Worm (Caenorhabditis elegans) whole organism, young adult: ENCODE data around the gene snt-5.

Experiments used
- B0261.1 ChIP-seq: sonication (generic microtip); optimal IDR thresholded peaks from 2 replicates; lab custom pipeline; 2016; ENCODE audit warnings: mild to moderate bottlenecking, missing genetic modification characterization, moderate library complexity, missing compliant biosample characterization
- B0336.3 ChIP-seq: fragments of 200-800 bp; sonication (Bioruptor generic); IDR thresholded peaks from 2 replicates; pipeline ENCODE4 v1.3.6; 2022; ENCODE audit warnings: missing genetic modification characterization, missing compliant biosample characterization
- C17E4.6 ChIP-seq: fragments of 200-800 bp; sonication (Bioruptor generic); IDR thresholded peaks from 2 replicates; pipeline ENCODE4 v1.3.6; 2022; ENCODE audit warnings: missing genetic modification reagents, missing genetic modification characterization, missing compliant biosample characterization
- F23B12.7 ChIP-seq: sonication (generic microtip); optimal IDR thresholded peaks from 2 replicates; lab custom pipeline; 2017; ENCODE audit warnings: missing genetic modification characterization, mild to moderate bottlenecking, missing compliant biosample characterization, antibody characterized with exemption, moderate library complexity; ENCODE audit not compliant: insufficient read depth
- F39B2.1 ChIP-seq: fragments of 200-800 bp; sonication (Bioruptor generic); IDR thresholded peaks from 2 replicates; pipeline ENCODE4 v1.3.6; 2022; ENCODE audit warnings: missing genetic modification reagents, missing genetic modification characterization, missing compliant biosample characterization
- F49E8.2 ChIP-seq: sonication (generic microtip); optimal IDR thresholded peaks from 3 replicates; lab custom pipeline; 2017; ENCODE audit warnings: missing genetic modification characterization, mild to moderate bottlenecking, missing compliant biosample characterization, antibody characterized with exemption, moderate library complexity; ENCODE audit not compliant: insufficient read depth
- F57A8.1 ChIP-seq: fragments of 200-800 bp; sonication (Bioruptor generic); optimal IDR thresholded peaks from 2 replicates; lab custom pipeline; 2018; ENCODE audit warnings: mild to moderate bottlenecking, missing genetic modification characterization, moderate library complexity, missing compliant biosample characterization
- K12H6.12 ChIP-seq: fragments of 200-800 bp; sonication (Bioruptor generic); optimal IDR thresholded peaks from 2 replicates; lab custom pipeline; 2018; ENCODE audit warnings: mild to moderate bottlenecking, missing genetic modification characterization, missing compliant biosample characterization
- Y53F4B.3 ChIP-seq: fragments of 200-800 bp; sonication (Bioruptor generic); IDR thresholded peaks from 2 replicates; pipeline ENCODE4 v1.3.6; 2022; ENCODE audit warnings: missing genetic modification reagents, missing genetic modification characterization, missing compliant biosample characterization
- ZK185.1 ChIP-seq: sonication (generic microtip); optimal IDR thresholded peaks from 2 replicates; lab custom pipeline; 2016; ENCODE audit warnings: mild to moderate bottlenecking, missing genetic modification characterization, missing compliant biosample characterization; ENCODE audit not compliant: poor library complexity, severe bottlenecking
- akir-1 ChIP-seq: fragments of 200-800 bp; sonication (Bioruptor generic); optimal IDR thresholded peaks from 2 replicates; lab custom pipeline; 2018; ENCODE audit warnings: mild to moderate bottlenecking, missing genetic modification characterization, moderate library complexity, missing compliant biosample characterization
- atf-7 ChIP-seq: sonication (generic microtip); optimal IDR thresholded peaks from 2 replicates; lab custom pipeline; 2017; ENCODE audit warnings: mild to moderate bottlenecking, missing genetic modification characterization, missing compliant biosample characterization
- athp-1 ChIP-seq: sonication (generic microtip); optimal IDR thresholded peaks from 2 replicates; lab custom pipeline; 2017; ENCODE audit warnings: mild to moderate bottlenecking, missing genetic modification characterization, missing compliant biosample characterization
- dpff-1 ChIP-seq: sonication (generic microtip); optimal IDR thresholded peaks from 2 replicates; lab custom pipeline; 2017; ENCODE audit warnings: mild to moderate bottlenecking, missing genetic modification characterization, missing compliant biosample characterization
- egl-18 ChIP-seq: fragments of 200-800 bp; sonication (Bioruptor generic); IDR thresholded peaks from 2 replicates; pipeline ENCODE4 v1.3.6; 2022; ENCODE audit warnings: missing genetic modification reagents, missing genetic modification characterization, missing compliant biosample characterization
- egl-44 ChIP-seq: fragments of 200-800 bp; sonication (Bioruptor generic); IDR thresholded peaks from 2 replicates; pipeline ENCODE4 v1.3.6; 2022; ENCODE audit warnings: missing genetic modification reagents, missing genetic modification characterization, missing compliant biosample characterization
- egrh-3 ChIP-seq: fragments of 200-800 bp; sonication (Bioruptor generic); IDR thresholded peaks from 2 replicates; pipeline ENCODE4 v1.3.6; 2022; ENCODE audit warnings: missing genetic modification reagents, missing genetic modification characterization, missing compliant biosample characterization
- ekl-4 ChIP-seq: fragments of 200-800 bp; sonication (Bioruptor generic); IDR thresholded peaks from 2 replicates; pipeline ENCODE4 v1.3.6; 2022; ENCODE audit warnings: missing genetic modification reagents, missing genetic modification characterization, missing compliant biosample characterization
- ets-4 ChIP-seq: fragments of 200-800 bp; sonication (Bioruptor generic); optimal IDR thresholded peaks from 2 replicates; lab custom pipeline; 2018; ENCODE audit warnings: mild to moderate bottlenecking, missing genetic modification characterization, missing compliant biosample characterization
- him-1 ChIP-seq: sonication (generic microtip); optimal IDR thresholded peaks from 2 replicates; lab custom pipeline; 2016; ENCODE audit warnings: missing genotype, missing genetic modification reagents, missing genetic modification characterization, missing compliant biosample characterization
- hlh-12 ChIP-seq: sonication (generic microtip); optimal IDR thresholded peaks from 2 replicates; lab custom pipeline; 2016; ENCODE audit warnings: missing genetic modification characterization, missing compliant biosample characterization
- hmg-20 ChIP-seq: fragments of 200-800 bp; sonication (Bioruptor generic); IDR thresholded peaks from 2 replicates; pipeline ENCODE4 v1.3.6; 2022; ENCODE audit warnings: missing genetic modification reagents, missing genetic modification characterization, missing compliant biosample characterization
- hsf-1 ChIP-seq: fragments of 200-800 bp; sonication (Bioruptor generic); IDR thresholded peaks from 2 replicates; pipeline ENCODE4 v1.3.6; 2022; ENCODE audit warnings: missing genetic modification reagents, missing genetic modification characterization, missing compliant biosample characterization
- lin-54 ChIP-seq: fragments of 200-800 bp; sonication (Bioruptor generic); optimal IDR thresholded peaks from 2 replicates; lab custom pipeline; 2018; ENCODE audit warnings: mild to moderate bottlenecking, missing genetic modification characterization, missing compliant biosample characterization
- lir-1 ChIP-seq: fragments of 200-800 bp; sonication (Bioruptor generic); conservative IDR thresholded peaks from 2 replicates; pipeline ENCODE4 v1.3.6; 2022; ENCODE audit warnings: missing genetic modification reagents, missing genetic modification characterization, missing compliant biosample characterization
- madf-3 ChIP-seq: fragments of 200-800 bp; sonication (Bioruptor generic); IDR thresholded peaks from 2 replicates; pipeline ENCODE4 v1.3.6; 2022; ENCODE audit warnings: missing genetic modification reagents, missing genetic modification characterization, missing compliant biosample characterization
- mes-4 ChIP-seq: sonication (generic microtip); optimal IDR thresholded peaks from 2 replicates; lab custom pipeline; 2016; ENCODE audit warnings: missing genotype, missing genetic modification characterization, missing compliant biosample characterization
- nfyb-1 ChIP-seq: fragments of 200-800 bp; sonication (Bioruptor generic); IDR thresholded peaks from 2 replicates; pipeline ENCODE4 v1.3.6; 2022; ENCODE audit warnings: missing genetic modification reagents, missing genetic modification characterization, missing compliant biosample characterization
- nhr-179 ChIP-seq: sonication (generic microtip); optimal IDR thresholded peaks from 2 replicates; lab custom pipeline; 2016; ENCODE audit warnings: mild to moderate bottlenecking, missing genetic modification characterization, missing compliant biosample characterization
- nhr-80 ChIP-seq: sonication (generic microtip); optimal IDR thresholded peaks from 2 replicates; lab custom pipeline; 2016; ENCODE audit warnings: missing genetic modification characterization, missing compliant biosample characterization
- nhr-90 ChIP-seq: sonication (generic microtip); optimal IDR thresholded peaks from 2 replicates; lab custom pipeline; 2016; ENCODE audit warnings: missing genotype, mild to moderate bottlenecking, missing genetic modification characterization, missing compliant biosample characterization
- pha-4 ChIP-seq: fragments of 150-350 bp; sonication (generic microtip); optimal IDR thresholded peaks from 2 replicates; lab custom pipeline; 2014; ENCODE audit warnings: missing biosample characterization, missing genetic modification reagents, missing genetic modification characterization
- rcor-1 ChIP-seq: fragments of 200-800 bp; sonication (Bioruptor generic); IDR thresholded peaks from 2 replicates; pipeline ENCODE4 v1.3.6; 2022; ENCODE audit warnings: missing genetic modification reagents, missing genetic modification characterization, missing compliant biosample characterization
- snpc-1.3 ChIP-seq: sonication (generic microtip); optimal IDR thresholded peaks from 2 replicates; lab custom pipeline; 2017; ENCODE audit warnings: missing genetic modification characterization, mild to moderate bottlenecking, missing compliant biosample characterization, antibody characterized with exemption, moderate library complexity, missing genotype, missing genetic modification reagents; ENCODE audit not compliant: insufficient read depth
- unc-130 ChIP-seq: sonication (generic microtip); optimal IDR thresholded peaks from 2 replicates; lab custom pipeline; 2016; ENCODE audit warnings: missing genetic modification reagents, missing genetic modification characterization, missing compliant biosample characterization
- unc-62 ChIP-seq: fragments of 150-350 bp; optimal IDR thresholded peaks from 2 replicates; lab custom pipeline; 2014; ENCODE audit warnings: missing biosample characterization, missing genetic modification reagents, missing genetic modification characterization
- xnd-1 ChIP-seq: sonication (generic microtip); optimal IDR thresholded peaks from 2 replicates; lab custom pipeline; 2016; ENCODE audit warnings: missing genotype, missing genetic modification reagents, missing genetic modification characterization, missing compliant biosample characterization
- zim-3 ChIP-seq: sonication (generic microtip); optimal IDR thresholded peaks from 2 replicates; lab custom pipeline; 2017; ENCODE audit warnings: mild to moderate bottlenecking, missing genetic modification characterization, moderate library complexity, missing compliant biosample characterization
- ztf-18 ChIP-seq: sonication (generic microtip); optimal IDR thresholded peaks from 2 replicates; lab custom pipeline; 2016; ENCODE audit warnings: missing genotype, mild to moderate bottlenecking, missing genetic modification characterization, missing compliant biosample characterization
- ztf-22 ChIP-seq: fragments of 200-800 bp; sonication (Bioruptor generic); optimal IDR thresholded peaks from 2 replicates; lab custom pipeline; 2018; ENCODE audit warnings: mild to moderate bottlenecking, missing genetic modification characterization, moderate library complexity, missing compliant biosample characterization
- ztf-25 ChIP-seq: fragments of 200-800 bp; sonication (Bioruptor generic); IDR thresholded peaks from 2 replicates; pipeline ENCODE4 v1.3.6; 2022; ENCODE audit warnings: missing genetic modification reagents, missing genetic modification characterization, missing compliant biosample characterization
- ztf-26 ChIP-seq: sonication (generic microtip); optimal IDR thresholded peaks from 2 replicates; lab custom pipeline; 2017; ENCODE audit warnings: missing genetic modification characterization, missing compliant biosample characterization
- ztf-6 ChIP-seq: fragments of 200-800 bp; sonication (Bioruptor generic); IDR thresholded peaks from 2 replicates; pipeline ENCODE4 v1.3.6; 2022; ENCODE audit warnings: missing genetic modification reagents, missing genetic modification characterization, missing compliant biosample characterization

snt-5 gene

DNA sequence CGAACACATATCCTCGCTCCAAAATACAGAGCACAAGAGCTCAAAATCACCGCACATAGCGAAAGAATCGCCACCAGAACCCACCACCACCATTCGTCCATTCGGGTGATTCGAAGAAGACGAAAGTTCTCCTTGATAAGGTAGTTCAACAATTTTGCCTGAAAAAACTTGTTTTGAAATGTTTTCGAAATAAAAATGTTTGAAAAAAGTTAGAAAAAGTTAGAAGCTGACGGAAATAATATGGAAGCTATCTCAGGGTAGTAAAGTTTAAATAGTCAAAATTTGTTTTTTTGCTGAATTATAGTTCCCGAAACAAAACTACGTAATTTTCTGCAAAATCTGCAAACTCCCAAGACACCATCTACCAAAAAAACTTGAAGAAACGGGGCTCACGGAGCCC is at the start of gene snt-5:
Gene snt-5 (minus strand): TSS at position 101 of the 400 bp plus-strand sequence.
- TF ChIP-seq nhr-80 (no peak), Y53F4B.3 (no peak), athp-1 (tag; lab: Kevin White, UChicago) (no peak), F49E8.2 (tag; lab: Kevin White, UChicago) (no peak), unc-130 (no peak), C17E4.6 (GFP tag; lab: Robert Waterston, UW) (no peak), hlh-12 (tag; lab: Kevin White, UChicago) (no peak), unc-62 (GFP tag; lab: Kevin White, UChicago) (no peak), ekl-4 (GFP tag; lab: Robert Waterston, UW) (no peak), F23B12.7 (tag; lab: Kevin White, UChicago) (no peak), egrh-3 (GFP tag; lab: Robert Waterston, UW) (no peak), ztf-6 (GFP tag; lab: Robert Waterston, UW) (no peak), him-1 (tag; lab: Kevin White, UChicago) (no peak), nfyb-1 (GFP tag; lab: Robert Waterston, UW) (no peak), madf-3 (GFP tag; lab: Robert Waterston, UW) (no peak), nhr-179 (tag; lab: Kevin White, UChicago) (no peak)

DNA sequence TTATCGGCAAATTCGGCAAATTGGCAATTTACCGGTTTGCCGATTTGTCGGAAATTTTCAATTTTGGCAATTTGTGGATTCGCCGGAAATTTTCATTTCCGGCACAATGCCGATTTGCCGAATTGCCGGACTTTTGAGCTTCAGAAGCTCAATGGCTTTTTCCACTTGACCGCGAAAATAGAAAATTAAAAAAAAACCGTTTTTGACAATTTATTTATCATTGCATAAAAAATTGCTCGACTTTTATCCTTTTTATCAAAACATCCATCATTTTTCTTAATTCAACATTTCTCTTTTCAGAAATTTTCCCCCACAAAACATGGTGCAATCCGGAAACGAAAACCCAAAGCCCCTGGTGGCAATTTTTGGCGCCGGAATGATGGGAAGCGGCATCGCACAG is 48.7 kb upstream of the snt-5 start, which contains the start of gene hacd-1:
Gene hacd-1 (plus strand): TSS at position 301 of the 400 bp plus-strand sequence.
- no peak for TF ChIP-seq rcor-1 (GFP tag; lab: Robert Waterston, UW)
- no peak for TF ChIP-seq mes-4 (tag; lab: Kevin White, UChicago)
- TF ChIP-seq dpff-1 (tag; lab: Kevin White, UChicago) = no peak
- no peak for TF ChIP-seq zim-3
- no peak for TF ChIP-seq F39B2.1 (GFP tag; lab: Robert Waterston, UW)
- TF ChIP-seq pha-4 (tag; lab: Kevin White, UChicago) = no peak
- TF ChIP-seq K12H6.12 = no peak
- no peak for TF ChIP-seq ztf-25 (GFP tag; lab: Robert Waterston, UW)
- TF ChIP-seq hmg-20 (GFP tag; lab: Robert Waterston, UW) = no peak
- TF ChIP-seq, all 124 proteins: peak for 0

DNA sequence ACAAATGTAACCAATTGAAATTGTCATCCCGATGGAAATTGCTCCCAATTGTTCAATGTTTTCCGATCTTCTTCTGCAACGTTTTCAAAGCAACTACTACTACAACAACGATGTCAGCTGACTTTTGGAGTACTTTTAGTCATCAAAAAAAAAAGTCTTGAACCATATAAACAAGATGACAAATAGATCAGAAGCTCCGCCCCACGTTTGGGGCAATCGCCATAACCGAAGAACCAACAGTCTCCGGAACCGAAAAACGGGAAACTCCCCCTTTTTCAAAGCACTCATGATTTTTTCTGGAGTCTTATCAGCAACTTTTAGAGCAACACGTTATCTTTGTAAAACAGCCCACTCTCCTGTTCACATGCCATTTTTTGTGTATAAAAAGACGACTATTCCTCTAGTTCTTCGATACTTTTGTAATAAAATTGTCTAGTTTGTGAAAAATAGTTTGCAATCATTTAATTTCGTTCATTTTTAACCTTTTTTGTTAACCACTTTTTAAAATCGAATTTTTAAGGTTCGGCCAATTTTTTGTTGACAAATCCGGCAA is 48.1 kb upstream of the snt-5 start:
- TF ChIP-seq nfyb-1 (GFP tag; lab: Robert Waterston, UW) (no peak), lir-1 (GFP tag; lab: Robert Waterston, UW) (no peak), B0261.1 (tag; lab: Kevin White, UChicago) (no peak), B0336.3 (GFP tag; lab: Robert Waterston, UW) (0 out of 2 replicates have a peak, but pooled peaks have one; percentile 16), F57A8.1 (GFP tag; lab: Kevin White, UChicago) (no peak), nhr-80 (peak; percentile 79)

DNA sequence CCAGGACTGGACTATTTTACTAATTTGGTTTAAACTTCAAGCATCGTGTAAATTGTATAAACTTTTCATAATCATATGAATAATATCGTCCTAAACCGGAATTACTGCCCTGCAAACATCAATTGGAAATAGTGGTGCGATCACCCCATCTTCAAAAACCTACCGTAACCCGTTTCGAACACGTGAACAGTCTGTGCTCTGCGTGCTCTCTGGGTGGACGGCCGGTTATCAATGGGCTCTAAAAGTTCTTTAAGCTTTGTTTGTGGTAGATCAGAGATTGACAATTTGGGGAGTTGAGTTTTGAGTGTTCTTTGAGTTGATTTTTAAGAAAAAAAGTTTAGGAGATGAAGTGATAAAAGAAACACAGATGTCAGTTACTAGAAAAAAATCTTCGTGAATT is 45.3 kb upstream of the snt-5 start:
- TF ChIP-seq lin-54 (GFP tag; lab: Kevin White, UChicago) = peak; percentile 8
- no peak for TF ChIP-seq nhr-90 (tag; lab: Kevin White, UChicago)
- no peak for TF ChIP-seq ekl-4 (GFP tag; lab: Robert Waterston, UW)
- TF ChIP-seq nhr-80 = peak; percentile 73
- TF ChIP-seq xnd-1 (tag; lab: Kevin White, UChicago) = no peak
- TF ChIP-seq egl-44 (GFP tag; lab: Robert Waterston, UW) = no peak
- no peak for TF ChIP-seq akir-1 (GFP tag; lab: Kevin White, UChicago)
- no peak for TF ChIP-seq ztf-26 (tag; lab: Kevin White, UChicago)
- TF ChIP-seq snpc-1.3 (tag; lab: Kevin White, UChicago) = no peak
- TF ChIP-seq Y53F4B.3 = no peak
- no peak for TF ChIP-seq hsf-1
- TF ChIP-seq ets-4 (GFP tag; lab: Kevin White, UChicago) = peak; percentile 78
- no peak for TF ChIP-seq egrh-3 (GFP tag; lab: Robert Waterston, UW)
- TF ChIP-seq ztf-18 (tag; lab: Kevin White, UChicago) = no peak
- TF ChIP-seq egl-18 (GFP tag; lab: Robert Waterston, UW) = no peak
- peak; percentile 56; the same call in 1 of the 2 replicates for TF ChIP-seq B0336.3 (GFP tag; lab: Robert Waterston, UW)
- peak; percentile 65 for TF ChIP-seq atf-7
- no peak for TF ChIP-seq F49E8.2 (tag; lab: Kevin White, UChicago)
- TF ChIP-seq ZK185.1 (tag; lab: Kevin White, UChicago) = no peak
- TF ChIP-seq ztf-22 (GFP tag; lab: Kevin White, UChicago) = peak; percentile 74
- TF ChIP-seq, all 124 proteins: peak for 6
